Worm (Caenorhabditis elegans): ENCODE measurements around the gene ceph-41.

DNA sequence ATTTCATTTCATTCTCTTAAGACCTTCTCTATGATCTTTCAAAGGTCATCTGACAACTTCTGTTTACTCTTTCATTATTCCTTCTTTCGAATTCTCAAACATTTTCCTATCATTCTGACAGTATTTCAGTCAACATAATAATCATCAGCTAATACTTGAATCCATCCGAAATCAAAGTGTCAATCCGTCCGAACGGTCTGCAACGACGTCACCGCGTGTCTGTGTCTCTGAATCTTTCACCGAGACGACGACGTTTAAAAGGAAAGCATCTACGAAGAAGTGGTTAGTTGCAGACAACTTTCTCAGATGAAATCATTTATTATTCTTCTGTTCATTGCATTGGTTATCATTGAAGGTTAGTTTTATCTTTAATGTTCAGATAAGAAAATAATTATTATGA, 24.8 kb upstream of the ceph-41 start, which contains the start of gene Y42H9AR.5:
- TF ChIP-seq unc-39 (tag; optimal IDR thresholded peaks at IDR 0.05) (no peak), lin-39 (tag; optimal IDR thresholded peaks at IDR 0.05) (no peak), zag-1 (tag; optimal IDR thresholded peaks at IDR 0.05) (no peak), elt-1 (tag; optimal IDR thresholded peaks at IDR 0.05) (no peak), lsy-2 (tag; optimal IDR thresholded peaks at IDR 0.05) (no peak), nhr-6 (tag; optimal IDR thresholded peaks at IDR 0.05) (no peak)
